Comparison of ENCODE assay signal across 5 fruit fly cellular contexts in genomic region chr2L:6339010-6339897, dm6.
TF ChIP-seq lines count a peak whose summit lies in the region.

No protein-coding gene starts in this region.

TF ChIP-seq in whole organism, adult, 20 proteins besides CTCF, POLR2A, EP300 and RAD21 (continued from another document):
- TF ChIP-seq Clk (GFP tag; optimal IDR thresholded peaks at IDR 0.05; lab: Kevin White, UChicago) (no peak), kay (GFP tag; lab: Kevin White, UChicago; ENCODE audit: borderline replicate concordance) (no peak), Hr96 (GFP tag; optimal IDR thresholded peaks at IDR 0.05; lab: Kevin White, UChicago) (peak; percentile 32)

TF ChIP-seq in whole organism, embryonic, 481 proteins besides CTCF, POLR2A, EP300 and RAD21 (continued from another document and continues in another):
- TF ChIP-seq CG6175 (GFP tag; IDR thresholded peaks at IDR 0.05; lab: Robert Waterston, UW) = no peak
- TF ChIP-seq tgo (GFP tag; IDR thresholded peaks at IDR 0.05; lab: Robert Waterston, UW) = peak; percentile 37; the same call in 2 of the 3 replicates
- TF ChIP-seq Abd-B (GFP tag; optimal IDR thresholded peaks at IDR 0.05; lab: Kevin White, UChicago) = no peak
- peak; percentile 55; the same call in 1 of the 3 replicates for TF ChIP-seq ase (GFP tag; IDR thresholded peaks at IDR 0.05; lab: Robert Waterston, UW)
- TF ChIP-seq slou (GFP tag; optimal IDR thresholded peaks at IDR 0.05; lab: Kevin White, UChicago) = no peak
- peak; percentile 34 for TF ChIP-seq ATbp (GFP tag; optimal IDR thresholded peaks at IDR 0.05; lab: Kevin White, UChicago)
- TF ChIP-seq Nf-YA (GFP tag; IDR thresholded peaks at IDR 0.05; lab: Robert Waterston, UW) = no peak
- TF ChIP-seq stc (GFP tag; IDR thresholded peaks at IDR 0.05; lab: Robert Waterston, UW) = no peak
- no peak for TF ChIP-seq CG30020 (tag; optimal IDR thresholded peaks at IDR 0.05; lab: Kevin White, UChicago)
- no peak for TF ChIP-seq vfl (GFP tag; optimal IDR thresholded peaks at IDR 0.05; lab: Kevin White, UChicago)
- peak; percentile 18; the same call in 1 of the 2 replicates for TF ChIP-seq al (GFP tag; IDR thresholded peaks at IDR 0.05; lab: Robert Waterston, UW)
- TF ChIP-seq CG11695 (GFP tag; IDR thresholded peaks at IDR 0.05; lab: Robert Waterston, UW) = no peak
- no peak for TF ChIP-seq CG10147 (GFP tag; optimal IDR thresholded peaks at IDR 0.05; lab: Kevin White, UChicago)
- no peak for TF ChIP-seq CG12104 (GFP tag; optimal IDR thresholded peaks at IDR 0.05; lab: Kevin White, UChicago)
- TF ChIP-seq CG2202 (tag; optimal IDR thresholded peaks at IDR 0.05; lab: Kevin White, UChicago) = peak; percentile 30
- no peak for TF ChIP-seq CG3065 (GFP tag; optimal IDR thresholded peaks at IDR 0.05; lab: Kevin White, UChicago)
- no peak for TF ChIP-seq CG13775 (GFP tag; optimal IDR thresholded peaks at IDR 0.05; lab: Kevin White, UChicago)
- peak; percentile 44 for TF ChIP-seq unpg (GFP tag; optimal IDR thresholded peaks at IDR 0.05; lab: Kevin White, UChicago)
- peak; percentile 43 for TF ChIP-seq org-1 (GFP tag; optimal IDR thresholded peaks at IDR 0.05; lab: Kevin White, UChicago)
- TF ChIP-seq bsh (GFP tag; optimal IDR thresholded peaks at IDR 0.05; lab: Kevin White, UChicago) = peak; percentile 36 to 67
- peak; percentile 47 for TF ChIP-seq CG14014 (GFP tag; IDR thresholded peaks at IDR 0.05; lab: Robert Waterston, UW)
- TF ChIP-seq Elba2 (GFP tag; optimal IDR thresholded peaks at IDR 0.05; lab: Kevin White, UChicago) = no peak
- TF ChIP-seq gfzf (GFP tag; optimal IDR thresholded peaks at IDR 0.05; lab: Kevin White, UChicago) = no peak
- no peak for TF ChIP-seq eve (GFP tag; optimal IDR thresholded peaks at IDR 0.05; lab: Kevin White, UChicago)
- no peak for TF ChIP-seq sqz (GFP tag; optimal IDR thresholded peaks at IDR 0.05; lab: Kevin White, UChicago)
- peak; percentile 30 for TF ChIP-seq emc (GFP tag; optimal IDR thresholded peaks at IDR 0.05; lab: Kevin White, UChicago)
- no peak for TF ChIP-seq HmgD (GFP tag; optimal IDR thresholded peaks at IDR 0.05; lab: Kevin White, UChicago)
- TF ChIP-seq grau (tag; optimal IDR thresholded peaks at IDR 0.05; lab: Kevin White, UChicago) = peak; percentile 95
- no peak for TF ChIP-seq chn (GFP tag; optimal IDR thresholded peaks at IDR 0.05; lab: Kevin White, UChicago)
- no peak for TF ChIP-seq bowl (GFP tag; IDR thresholded peaks at IDR 0.05; lab: Robert Waterston, UW)
- TF ChIP-seq hth (optimal IDR thresholded peaks at IDR 0.05; lab: Kevin White, UChicago) = no peak
- TF ChIP-seq CG7372 (GFP tag; IDR thresholded peaks at IDR 0.05; lab: Robert Waterston, UW) = no peak
- TF ChIP-seq CG10979 (tag; optimal IDR thresholded peaks at IDR 0.05; lab: Kevin White, UChicago) = peak; percentile 17

TF ChIP-seq in whole organism, prepupa, 60 proteins besides CTCF, POLR2A, EP300 and RAD21 (continued from another document and continues in another):
- peak; percentile 38 for TF ChIP-seq CG31627 (GFP tag; optimal IDR thresholded peaks at IDR 0.05; lab: Kevin White, UChicago)
- TF ChIP-seq acj6 (GFP tag; optimal IDR thresholded peaks at IDR 0.05; lab: Kevin White, UChicago) = peak; percentile 42
- peak; percentile 18 for TF ChIP-seq dac (GFP tag; optimal IDR thresholded peaks at IDR 0.05; lab: Kevin White, UChicago)
- peak; percentile 2 for TF ChIP-seq Ets96B (tag; optimal IDR thresholded peaks at IDR 0.05; lab: Kevin White, UChicago)
- no peak for TF ChIP-seq CG34406 (GFP tag; optimal IDR thresholded peaks at IDR 0.05; lab: Kevin White, UChicago)
- TF ChIP-seq salr (GFP tag; optimal IDR thresholded peaks at IDR 0.05; lab: Kevin White, UChicago) = no peak
- peak; percentile 17 for TF ChIP-seq Blimp-1 (GFP tag; optimal IDR thresholded peaks at IDR 0.05; lab: Kevin White, UChicago)
- TF ChIP-seq CG8319 (GFP tag; optimal IDR thresholded peaks at IDR 0.05; lab: Kevin White, UChicago) = no peak
- peak; percentile 27 for TF ChIP-seq Hr39 (GFP tag; optimal IDR thresholded peaks at IDR 0.05; lab: Kevin White, UChicago)
- peak; percentile 2 for TF ChIP-seq Sox15 (GFP tag; optimal IDR thresholded peaks at IDR 0.05; lab: Kevin White, UChicago)
- TF ChIP-seq CG10631 (GFP tag; optimal IDR thresholded peaks at IDR 0.05; lab: Kevin White, UChicago) = peak; percentile 32
- peak; percentile 57 for TF ChIP-seq CG8119 (GFP tag; IDR thresholded peaks at IDR 0.05; lab: Robert Waterston, UW)
- TF ChIP-seq CG11762 (GFP tag; optimal IDR thresholded peaks at IDR 0.05; lab: Kevin White, UChicago; ENCODE audit: insufficient read depth) = no peak
- TF ChIP-seq eg (GFP tag; IDR thresholded peaks at IDR 0.05; lab: Robert Waterston, UW) = peak; percentile 40; the same call in 2 of the 3 replicates
- TF ChIP-seq CG32006 (GFP tag; optimal IDR thresholded peaks at IDR 0.05; lab: Kevin White, UChicago) = no peak
- peak; percentile 95 for TF ChIP-seq svp (GFP tag; lab: Kevin White, UChicago)
- TF ChIP-seq fkh (GFP tag; optimal IDR thresholded peaks at IDR 0.05; lab: Kevin White, UChicago) = peak; percentile 0
- peak; percentile 28 for TF ChIP-seq CG1621 (tag; optimal IDR thresholded peaks at IDR 0.05; lab: Kevin White, UChicago)
- peak; percentile 1 for TF ChIP-seq CG3032 (tag; optimal IDR thresholded peaks at IDR 0.05; lab: Kevin White, UChicago)
- TF ChIP-seq Sox14 (GFP tag; optimal IDR thresholded peaks at IDR 0.05; lab: Kevin White, UChicago) = peak; percentile 14
- peak; percentile 81 for TF ChIP-seq Eip78C (GFP tag; lab: Kevin White, UChicago)
- TF ChIP-seq Smox (GFP tag; optimal IDR thresholded peaks at IDR 0.05; lab: Kevin White, UChicago) = no peak
- TF ChIP-seq CG11902 (GFP tag; optimal IDR thresholded peaks at IDR 0.05; lab: Kevin White, UChicago) = no peak
- TF ChIP-seq net (GFP tag; optimal IDR thresholded peaks at IDR 0.05; lab: Kevin White, UChicago) = no peak
- TF ChIP-seq Met (GFP tag; optimal IDR thresholded peaks at IDR 0.05; lab: Kevin White, UChicago) = peak; percentile 37
- no peak for TF ChIP-seq CG11294 (GFP tag; IDR thresholded peaks at IDR 0.05; lab: Robert Waterston, UW)
- peak; percentile 55 for TF ChIP-seq CG6276 (GFP tag; optimal IDR thresholded peaks at IDR 0.05; lab: Kevin White, UChicago)
- peak; percentile 67 for TF ChIP-seq CG9139 (GFP tag; optimal IDR thresholded peaks at IDR 0.05; lab: Kevin White, UChicago)
- no peak for TF ChIP-seq CG4318 (GFP tag; optimal IDR thresholded peaks at IDR 0.05; lab: Kevin White, UChicago)
- peak; percentile 54 for TF ChIP-seq lz (GFP tag; optimal IDR thresholded peaks at IDR 0.05; lab: Kevin White, UChicago)
- TF ChIP-seq Eip75B (GFP tag; optimal IDR thresholded peaks at IDR 0.05; lab: Kevin White, UChicago) = peak; percentile 12
- TF ChIP-seq Hr4 (GFP tag; optimal IDR thresholded peaks at IDR 0.05; lab: Kevin White, UChicago) = peak; percentile 44
- TF ChIP-seq topi (GFP tag; optimal IDR thresholded peaks at IDR 0.05; lab: Kevin White, UChicago) = peak; percentile 34
- peak; percentile 28 for TF ChIP-seq spab (GFP tag; optimal IDR thresholded peaks at IDR 0.05; lab: Kevin White, UChicago)

TF ChIP-seq in whole organism, pupa, 21 proteins besides CTCF, POLR2A, EP300 and RAD21 (continued from another document):
- TF ChIP-seq Pif1B (GFP tag; optimal IDR thresholded peaks at IDR 0.05; lab: Kevin White, UChicago) = no peak
- no peak for TF ChIP-seq Pif1A (GFP tag; optimal IDR thresholded peaks at IDR 0.05; lab: Kevin White, UChicago)

TF ChIP-seq in whole organism, wandering third instar larva, 38 proteins besides CTCF, POLR2A, EP300 and RAD21 (continued from another document):
- TF ChIP-seq Dif (GFP tag; optimal IDR thresholded peaks at IDR 0.05; lab: Kevin White, UChicago; ENCODE audit: partially characterized antibody) (peak; percentile 35), sage (GFP tag; optimal IDR thresholded peaks at IDR 0.05; lab: Kevin White, UChicago) (no peak), jim (GFP tag; optimal IDR thresholded peaks at IDR 0.05; lab: Kevin White, UChicago) (no peak), Mio (GFP tag; optimal IDR thresholded peaks at IDR 0.05; lab: Kevin White, UChicago) (no peak), pan (optimal IDR thresholded peaks at IDR 0.05; lab: Kevin White, UChicago) (no peak)
